Worm (Caenorhabditis elegans) whole organism, early embryonic: ENCODE results near the gene R11D1.2.

ENCODE experiments used
- B0310.2 ChIP-seq: sonication (generic microtip); optimal IDR thresholded peaks from 2 replicates; lab custom pipeline; 2016; ENCODE audit warnings: mild to moderate bottlenecking, missing genetic modification characterization, missing compliant biosample characterization
- F13C5.2 ChIP-seq: sonication (generic microtip); optimal IDR thresholded peaks from 2 replicates; lab custom pipeline; 2017; ENCODE audit warnings: mild to moderate bottlenecking, missing genetic modification characterization, inconsistent platforms, missing compliant biosample characterization
- aly-1 ChIP-seq: sonication (generic microtip); optimal IDR thresholded peaks from 2 replicates; lab custom pipeline; 2016; ENCODE audit warnings: missing genetic modification characterization, missing compliant biosample characterization
- ama-1 ChIP-seq: fragments of 150-350 bp; optimal IDR thresholded peaks from 2 replicates; lab custom pipeline; 2014
- ceh-13 ChIP-seq: fragments of 200-800 bp; sonication (Bioruptor generic); optimal IDR thresholded peaks from 2 replicates; lab custom pipeline; 2018; ENCODE audit warnings: mild to moderate bottlenecking, missing genetic modification characterization, missing compliant biosample characterization
- ceh-36 ChIP-seq: sonication (generic microtip); optimal IDR thresholded peaks from 2 replicates; lab custom pipeline; 2016; ENCODE audit warnings: missing genetic modification characterization, inconsistent platforms, missing compliant biosample characterization
- ets-7 ChIP-seq: sonication (generic microtip); optimal IDR thresholded peaks from 2 replicates; lab custom pipeline; 2016; ENCODE audit warnings: missing genotype, missing genetic modification characterization, missing compliant biosample characterization
- flt-1 ChIP-seq: fragments of 200-800 bp; sonication (Bioruptor generic); IDR thresholded peaks from 2 replicates; pipeline ENCODE4 v1.3.6; 2022; ENCODE audit warnings: missing genetic modification characterization, missing compliant biosample characterization
- hmbx-1 ChIP-seq: sonication (generic microtip); optimal IDR thresholded peaks from 2 replicates; lab custom pipeline; 2016; ENCODE audit warnings: mild to moderate bottlenecking, missing genetic modification characterization, missing compliant biosample characterization
- hmg-4 ChIP-seq: fragments of 200-800 bp; sonication (Bioruptor generic); optimal IDR thresholded peaks from 2 replicates; lab custom pipeline; 2018; ENCODE audit warnings: mild to moderate bottlenecking, missing genetic modification characterization, missing compliant biosample characterization
- hnd-1 ChIP-seq: sonication (generic microtip); optimal IDR thresholded peaks from 2 replicates; lab custom pipeline; 2016; ENCODE audit warnings: missing genetic modification characterization, missing compliant biosample characterization
- pes-1 ChIP-seq: fragments of 200-800 bp; sonication (Bioruptor generic); IDR thresholded peaks from 2 replicates; pipeline ENCODE4 v1.3.6; 2022; ENCODE audit warnings: missing genetic modification reagents, missing genetic modification characterization, missing compliant biosample characterization
- scrt-1 ChIP-seq: fragments of 200-800 bp; sonication (Bioruptor generic); IDR thresholded peaks from 2 replicates; pipeline ENCODE4 v1.3.6; 2022; ENCODE audit warnings: missing genetic modification characterization, missing compliant biosample characterization
- sea-1 ChIP-seq: fragments of 200-800 bp; sonication (Bioruptor generic); conservative IDR thresholded peaks from 2 replicates; pipeline ENCODE4 v1.3.6; 2022; ENCODE audit warnings: missing genetic modification characterization, missing compliant biosample characterization
- tbx-11 ChIP-seq: fragments of 200-800 bp; sonication (Bioruptor generic); IDR thresholded peaks from 2 replicates; pipeline ENCODE4 v1.3.6; 2022; ENCODE audit warnings: missing genetic modification characterization, missing compliant biosample characterization
- tbx-37 ChIP-seq: fragments of 200-800 bp; sonication (Bioruptor generic); conservative IDR thresholded peaks from 2 replicates; pipeline ENCODE4 v1.3.6; 2022; ENCODE audit warnings: missing genetic modification reagents, missing genetic modification characterization, missing compliant biosample characterization
- tra-4 ChIP-seq: sonication (generic microtip); optimal IDR thresholded peaks from 2 replicates; lab custom pipeline; 2017; ENCODE audit warnings: missing genetic modification characterization, missing compliant biosample characterization

Gene R11D1.2

DNA sequence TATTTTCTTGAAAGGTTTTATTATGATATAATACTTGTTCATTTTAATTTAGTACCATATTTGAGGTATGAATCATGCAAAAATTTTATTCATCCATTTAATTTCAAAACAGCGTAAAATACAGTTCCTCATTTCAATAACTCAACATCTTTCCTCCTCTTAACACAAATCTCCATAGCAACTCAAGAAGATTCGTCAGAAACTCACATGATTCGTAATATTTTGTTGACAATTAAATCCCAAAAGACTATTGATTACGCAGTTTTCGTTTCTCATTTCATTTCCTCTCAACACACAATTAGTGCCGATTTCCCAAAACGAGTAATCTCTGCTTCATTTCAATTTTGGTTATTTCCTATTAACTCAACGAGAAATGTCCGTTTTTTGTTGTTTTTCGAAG lies at the start of gene R11D1.2:
Gene R11D1.2 (plus strand): TSS at position 301 of the 400 bp plus-strand sequence.
- TF ChIP-seq hmbx-1 = no peak
- no peak for TF ChIP-seq ama-1 (lab: Kevin White, UChicago)
- no peak for TF ChIP-seq sea-1 (GFP tag; lab: Robert Waterston, UW)
- no peak for TF ChIP-seq B0310.2 (tag; lab: Kevin White, UChicago)
- no peak for TF ChIP-seq tbx-11 (GFP tag; lab: Robert Waterston, UW)
- no peak for TF ChIP-seq tra-4 (tag; lab: Kevin White, UChicago)
- no peak for TF ChIP-seq ceh-36 (tag; lab: Kevin White, UChicago)
- no peak for TF ChIP-seq ets-7 (tag; lab: Kevin White, UChicago)
- TF ChIP-seq ceh-13 (GFP tag; lab: Kevin White, UChicago) = no peak
- TF ChIP-seq pes-1 = no peak

DNA sequence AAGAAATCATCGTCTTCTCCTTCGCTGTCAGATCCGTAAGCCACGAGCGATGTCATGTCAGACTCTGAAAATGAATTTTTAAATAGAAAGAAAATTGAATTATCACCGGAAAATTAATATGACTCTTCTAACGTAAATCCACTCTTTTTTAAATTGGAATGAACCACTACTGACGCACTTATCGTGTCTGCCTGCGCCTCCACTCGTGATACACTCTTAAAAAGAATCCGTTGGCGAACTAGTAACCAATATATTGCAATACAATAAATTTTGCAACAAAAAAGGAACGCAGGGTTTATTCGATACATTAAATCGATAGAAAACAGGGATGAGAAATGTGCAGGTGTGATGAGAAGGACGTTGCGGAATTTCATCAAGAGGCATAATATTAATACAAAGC lies 49.0 kb upstream of the R11D1.2 start, which contains the start of gene ccch-3:
Gene ccch-3 (minus strand): TSS at position 262 of the 400 bp plus-strand sequence.
- no peak for TF ChIP-seq pes-1
- TF ChIP-seq ceh-13 (GFP tag; lab: Kevin White, UChicago) = no peak
- no peak for TF ChIP-seq hnd-1
- no peak for TF ChIP-seq tbx-37

DNA sequence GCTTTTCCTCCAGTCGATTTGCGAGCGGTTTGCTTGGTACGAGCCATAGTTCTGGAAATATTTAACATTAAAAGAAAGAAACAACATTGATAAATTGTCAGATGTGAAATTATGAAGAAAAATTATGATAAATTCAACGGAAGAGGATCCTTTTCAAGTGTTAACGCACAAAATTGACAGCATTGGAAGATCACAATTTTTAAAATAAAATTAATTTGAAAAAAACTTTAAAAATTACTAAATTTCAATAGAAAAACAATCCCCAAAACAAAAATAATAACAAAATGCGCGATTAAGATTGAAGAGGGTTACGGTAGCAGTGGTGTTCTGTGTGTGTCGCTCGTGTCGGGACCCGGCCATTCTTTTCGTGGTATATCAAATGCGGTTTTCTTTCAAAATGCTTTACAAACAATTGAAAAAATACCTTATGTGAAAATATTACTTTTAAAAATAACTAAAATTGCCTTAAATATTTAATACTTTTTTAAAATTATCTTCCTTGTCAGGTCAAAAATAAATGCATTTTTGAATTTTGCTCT lies 48.1 kb upstream of the R11D1.2 start, which contains the start of gene his-74:
Gene his-74 (minus strand): TSS at position 51 of the 539 bp plus-strand sequence.
- TF ChIP-seq ets-7 (tag; lab: Kevin White, UChicago) (no peak), hmg-4 (GFP tag; lab: Kevin White, UChicago) (no peak), flt-1 (GFP tag; lab: Robert Waterston, UW) (no peak), sea-1 (GFP tag; lab: Robert Waterston, UW) (no peak), tbx-11 (GFP tag; lab: Robert Waterston, UW) (no peak), hnd-1 (no peak), hmbx-1 (no peak), aly-1 (tag; lab: Kevin White, UChicago) (no peak), ceh-36 (tag; lab: Kevin White, UChicago) (no peak), ama-1 (lab: Kevin White, UChicago) (no peak), ceh-13 (GFP tag; lab: Kevin White, UChicago) (no peak), tra-4 (tag; lab: Kevin White, UChicago) (no peak), F13C5.2 (no peak), tbx-37 (no peak)

DNA sequence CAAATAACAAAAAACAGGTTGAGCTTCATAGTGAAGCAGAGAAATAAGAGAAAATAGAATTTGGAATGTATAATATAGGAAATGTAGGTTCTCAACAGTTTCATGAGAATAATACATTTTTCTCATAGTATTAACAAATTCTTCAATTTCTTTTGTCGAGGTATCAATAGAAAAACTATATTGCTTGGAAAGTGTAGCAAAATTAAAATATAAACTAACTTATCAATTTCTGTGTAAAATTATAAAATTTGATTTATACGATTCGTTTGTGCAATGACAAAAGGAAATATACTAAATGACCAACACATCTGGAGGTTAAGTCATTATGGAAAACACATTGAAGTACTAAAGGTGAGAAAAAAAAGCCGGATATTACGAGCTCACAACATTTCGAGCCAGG lies 46.8 kb upstream of the R11D1.2 start, which contains the start of gene W05B10.3:
Gene W05B10.3 (minus strand): TSS at position 101 of the 400 bp plus-strand sequence.
- TF ChIP-seq hmbx-1 (no peak), ama-1 (lab: Kevin White, UChicago) (no peak), tbx-37 (no peak), tbx-11 (GFP tag; lab: Robert Waterston, UW) (no peak), ceh-13 (GFP tag; lab: Kevin White, UChicago) (no peak), tra-4 (tag; lab: Kevin White, UChicago) (no peak), sea-1 (GFP tag; lab: Robert Waterston, UW) (no peak), ets-7 (tag; lab: Kevin White, UChicago) (no peak), aly-1 (tag; lab: Kevin White, UChicago) (no peak), scrt-1 (GFP tag; lab: Robert Waterston, UW) (no peak), B0310.2 (tag; lab: Kevin White, UChicago) (no peak), ceh-36 (tag; lab: Kevin White, UChicago) (no peak), hnd-1 (no peak)

DNA sequence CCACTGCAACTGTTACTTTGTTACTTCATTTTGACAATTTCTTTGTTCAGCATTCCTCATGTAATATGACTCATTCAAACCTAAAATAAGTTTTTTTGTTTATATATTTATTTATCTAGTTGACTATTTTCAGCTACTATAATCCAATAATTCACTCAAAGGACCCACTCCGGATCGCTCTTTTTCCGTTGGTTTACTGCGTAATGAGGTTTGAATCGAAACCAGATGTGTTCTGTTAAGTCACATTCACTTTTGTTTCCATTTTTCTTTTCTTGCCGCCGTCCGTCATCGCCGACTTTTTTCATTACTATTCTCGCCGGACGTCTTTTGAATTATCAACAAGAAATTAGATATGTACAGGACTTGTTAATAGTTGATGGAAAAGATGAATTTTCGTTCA lies 45.0 kb upstream of the R11D1.2 start:
- TF ChIP-seq hmbx-1 = no peak
- TF ChIP-seq tbx-11 (GFP tag; lab: Robert Waterston, UW) = no peak
- no peak for TF ChIP-seq tra-4 (tag; lab: Kevin White, UChicago)
- TF ChIP-seq pes-1 = no peak
- no peak for TF ChIP-seq scrt-1 (GFP tag; lab: Robert Waterston, UW)
- no peak for TF ChIP-seq hmg-4 (GFP tag; lab: Kevin White, UChicago)
- TF ChIP-seq ceh-36 (tag; lab: Kevin White, UChicago) = no peak
- no peak for TF ChIP-seq sea-1 (GFP tag; lab: Robert Waterston, UW)
- TF ChIP-seq ama-1 (lab: Kevin White, UChicago) = no peak
- no peak for TF ChIP-seq flt-1 (GFP tag; lab: Robert Waterston, UW)
- no peak for TF ChIP-seq tbx-37
- no peak for TF ChIP-seq hnd-1
- no peak for TF ChIP-seq ceh-13 (GFP tag; lab: Kevin White, UChicago)

DNA sequence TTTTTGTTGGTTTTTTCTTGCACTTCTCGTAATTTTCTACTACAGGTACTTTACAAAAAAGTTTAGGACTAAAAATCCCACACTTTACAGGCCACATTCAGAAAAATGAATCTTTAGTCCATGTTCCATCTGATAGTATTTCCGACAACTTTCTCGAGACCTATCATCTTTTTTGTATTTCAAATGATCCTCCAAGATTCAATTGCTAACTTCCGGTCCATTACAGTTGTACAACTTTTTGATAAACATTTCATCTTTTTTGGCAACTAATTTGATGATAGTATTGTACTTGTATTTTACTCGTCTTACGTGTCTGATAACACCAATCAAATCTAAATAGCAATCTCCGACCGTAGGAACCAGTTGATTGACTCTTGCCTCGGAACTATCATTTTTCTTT lies 41.0 kb upstream of the R11D1.2 start:
- no peak for TF ChIP-seq flt-1 (GFP tag; lab: Robert Waterston, UW)
- TF ChIP-seq ceh-13 (GFP tag; lab: Kevin White, UChicago) = no peak
- TF ChIP-seq tbx-37 = no peak
- no peak for TF ChIP-seq tra-4 (tag; lab: Kevin White, UChicago)
- no peak for TF ChIP-seq scrt-1 (GFP tag; lab: Robert Waterston, UW)
- TF ChIP-seq B0310.2 (tag; lab: Kevin White, UChicago) = no peak
- TF ChIP-seq ama-1 (lab: Kevin White, UChicago) = no peak
- no peak for TF ChIP-seq tbx-11 (GFP tag; lab: Robert Waterston, UW)

DNA sequence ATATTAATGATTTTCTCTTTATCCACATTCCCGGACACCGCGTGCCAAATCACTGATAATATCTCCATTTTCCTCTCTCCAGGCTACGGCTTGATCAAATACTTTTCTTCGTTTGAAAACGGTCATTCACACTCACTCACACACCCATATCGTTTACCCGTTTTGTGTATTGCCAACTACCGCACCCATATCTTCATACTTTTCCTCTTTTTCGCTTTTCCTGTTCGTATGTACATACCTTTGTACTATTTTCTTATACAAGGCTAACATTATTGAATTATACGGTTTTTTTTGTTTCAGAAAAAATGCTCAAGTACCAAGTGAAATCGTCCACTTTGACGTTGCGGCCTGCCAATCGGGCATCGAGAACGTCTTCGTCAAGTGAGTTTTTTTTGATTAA lies 40.5 kb upstream of the R11D1.2 start, which contains the start of gene W05B10.4:
Gene W05B10.4 (plus strand): TSS at position 301 of the 400 bp plus-strand sequence.
- TF ChIP-seq B0310.2 (tag; lab: Kevin White, UChicago) = no peak
- TF ChIP-seq hmg-4 (GFP tag; lab: Kevin White, UChicago) = no peak
- TF ChIP-seq tra-4 (tag; lab: Kevin White, UChicago) = no peak
- TF ChIP-seq ceh-36 (tag; lab: Kevin White, UChicago) = no peak
- TF ChIP-seq flt-1 (GFP tag; lab: Robert Waterston, UW) = no peak
- TF ChIP-seq hnd-1 = no peak
- TF ChIP-seq pes-1 = no peak
- TF ChIP-seq tbx-37 = no peak
- TF ChIP-seq scrt-1 (GFP tag; lab: Robert Waterston, UW) = no peak
- no peak for TF ChIP-seq sea-1 (GFP tag; lab: Robert Waterston, UW)
- no peak for TF ChIP-seq ceh-13 (GFP tag; lab: Kevin White, UChicago)
- TF ChIP-seq hmbx-1 = no peak
- TF ChIP-seq ets-7 (tag; lab: Kevin White, UChicago) = no peak
- no peak for TF ChIP-seq ama-1 (lab: Kevin White, UChicago)
- TF ChIP-seq F13C5.2 = no peak
- TF ChIP-seq aly-1 (tag; lab: Kevin White, UChicago) = no peak
- TF ChIP-seq tbx-11 (GFP tag; lab: Robert Waterston, UW) = no peak
